Worm (Caenorhabditis elegans) whole organism, midembryonic: ENCODE data around the gene Y54G2A.77.
A peak's percentile ranks its signal among the peaks of the same experiment; 100 is the strongest.
"Not testable (repeated sequence)": the region's sequence is repeated elsewhere in the genome, so short reads cannot be mapped to it uniquely, and the experiment has no call there.

Experiments used
- T22C8.4 ChIP-seq: fragments of 200-800 bp; sonication (Bioruptor generic); IDR thresholded peaks from 2 replicates; pipeline ENCODE4 v1.3.6; 2022; ENCODE audit warnings: missing genetic modification characterization, missing compliant biosample characterization
- cog-1 ChIP-seq: sonication (generic microtip); optimal IDR thresholded peaks from 2 replicates; lab custom pipeline; 2016; ENCODE audit warnings: missing genetic modification characterization, missing compliant biosample characterization
- flt-1 ChIP-seq: fragments of 200-800 bp; sonication (Bioruptor generic); IDR thresholded peaks from 2 replicates; pipeline ENCODE4 v1.3.6; 2022; ENCODE audit warnings: missing genetic modification characterization, missing compliant biosample characterization
- klf-2 ChIP-seq: fragments of 200-800 bp; sonication (Bioruptor generic); conservative IDR thresholded peaks from 2 replicates; pipeline ENCODE4 v1.3.6; 2022; ENCODE audit warnings: missing genetic modification reagents, missing genetic modification characterization, missing compliant biosample characterization
- med-1 ChIP-seq: sonication (generic microtip); optimal IDR thresholded peaks from 2 replicates; lab custom pipeline; 2017; ENCODE audit warnings: missing genetic modification characterization, mild to moderate bottlenecking, missing compliant biosample characterization, antibody characterized with exemption, missing genetic modification reagents; ENCODE audit not compliant: insufficient read depth
- ref-1 ChIP-seq: fragments of 200-800 bp; sonication (Bioruptor generic); conservative IDR thresholded peaks from 2 replicates; pipeline ENCODE4 v1.3.6; 2022; ENCODE audit warnings: missing genetic modification reagents, missing genetic modification characterization, missing compliant biosample characterization
- tab-1 ChIP-seq: fragments of 200-800 bp; sonication (Bioruptor generic); IDR thresholded peaks from 2 replicates; pipeline ENCODE4 v1.3.6; 2022; ENCODE audit warnings: missing genetic modification characterization, missing compliant biosample characterization
- ztf-23 ChIP-seq: fragments of 200-800 bp; sonication (Bioruptor generic); IDR thresholded peaks from 2 replicates; pipeline ENCODE4 v1.3.6; 2022; ENCODE audit warnings: missing genetic modification reagents, missing genetic modification characterization, missing compliant biosample characterization
- ztf-29 ChIP-seq: fragments of 200-800 bp; sonication (Bioruptor generic); IDR thresholded peaks from 2 replicates; pipeline ENCODE4 v1.3.6; 2022; ENCODE audit warnings: missing genetic modification reagents, missing genetic modification characterization, missing compliant biosample characterization

The Y54G2A.77 gene

ce11 chrIV:2762380-2762779 is at the start of gene Y54G2A.77:
Gene Y54G2A.77, plus strand, starts transcription at chrIV:2762680.
- TF ChIP-seq ztf-29 (GFP tag; lab: Robert Waterston, UW) (no peak), ref-1 (GFP tag; lab: Robert Waterston, UW) (no peak), flt-1 (GFP tag; lab: Robert Waterston, UW) (no peak), med-1 (GFP tag; lab: Kevin White, UChicago) (no peak), klf-2 (no peak), ztf-23 (no peak), cog-1 (tag; lab: Kevin White, UChicago) (no peak), T22C8.4 (GFP tag; lab: Robert Waterston, UW) (no peak), tab-1 (GFP tag; lab: Robert Waterston, UW) (no peak)

ce11 chrIV:2712935-2713334 is 49.5 kb upstream of the Y54G2A.77 start, which contains the start of gene Y94H6A.12:
Gene Y94H6A.12, minus strand, starts transcription at chrIV:2713035.
- no peak for TF ChIP-seq ztf-23
- no peak for TF ChIP-seq T22C8.4 (GFP tag; lab: Robert Waterston, UW)
- no peak for TF ChIP-seq cog-1 (tag; lab: Kevin White, UChicago)
- no peak for TF ChIP-seq flt-1 (GFP tag; lab: Robert Waterston, UW)
- TF ChIP-seq ztf-29 (GFP tag; lab: Robert Waterston, UW) = no peak
- no peak for TF ChIP-seq klf-2
- no peak for TF ChIP-seq ref-1 (GFP tag; lab: Robert Waterston, UW)
- no peak for TF ChIP-seq med-1 (GFP tag; lab: Kevin White, UChicago)
- TF ChIP-seq tab-1 (GFP tag; lab: Robert Waterston, UW) = no peak

ce11 chrIV:2716474-2716873 is 46.0 kb upstream of the Y54G2A.77 start, which contains the start of gene Y94H6A.7:
Gene Y94H6A.7, minus strand, starts transcription at chrIV:2716574.
- peak; percentile 44; the same call in 1 of the 2 replicates for TF ChIP-seq T22C8.4 (GFP tag; lab: Robert Waterston, UW)

ce11 chrIV:2719734-2720133 is 42.7 kb upstream of the Y54G2A.77 start, which contains the start of gene ndua-12:
Gene ndua-12, minus strand, starts transcription at chrIV:2719834.
- TF ChIP-seq klf-2; ztf-23; ref-1 (GFP tag; lab: Robert Waterston, UW): not testable (repeated sequence)

ce11 chrIV:2725784-2726183 is 36.7 kb upstream of the Y54G2A.77 start, which contains the start of gene ubxn-2:
Gene ubxn-2, minus strand, starts transcription at chrIV:2725819.
- TF ChIP-seq ztf-29 (GFP tag; lab: Robert Waterston, UW) = no peak
- no peak for TF ChIP-seq med-1 (GFP tag; lab: Kevin White, UChicago)
- no peak for TF ChIP-seq cog-1 (tag; lab: Kevin White, UChicago)
- no peak for TF ChIP-seq klf-2
- no peak for TF ChIP-seq tab-1 (GFP tag; lab: Robert Waterston, UW)
- TF ChIP-seq flt-1 (GFP tag; lab: Robert Waterston, UW) = no peak
- TF ChIP-seq ref-1 (GFP tag; lab: Robert Waterston, UW) = no peak
- TF ChIP-seq ztf-23 = peak; percentile 61
- TF ChIP-seq T22C8.4 (GFP tag; lab: Robert Waterston, UW) = peak; percentile 30; the same call in 1 of the 2 replicates

ce11 chrIV:2729957-2730356 is 32.5 kb upstream of the Y54G2A.77 start, which contains the start of gene Y94H6A.2:
Gene Y94H6A.2, plus strand, starts transcription at chrIV:2730292.
- TF ChIP-seq ztf-23 (no peak), klf-2 (no peak), tab-1 (GFP tag; lab: Robert Waterston, UW) (no peak), flt-1 (GFP tag; lab: Robert Waterston, UW) (no peak)

ce11 chrIV:2734675-2735074 is 27.8 kb upstream of the Y54G2A.77 start:
- TF ChIP-seq ref-1 (GFP tag; lab: Robert Waterston, UW) (no peak), klf-2 (no peak), flt-1 (GFP tag; lab: Robert Waterston, UW) (no peak), ztf-29 (GFP tag; lab: Robert Waterston, UW) (no peak), ztf-23 (no peak), tab-1 (GFP tag; lab: Robert Waterston, UW) (no peak), cog-1 (tag; lab: Kevin White, UChicago) (no peak), med-1 (GFP tag; lab: Kevin White, UChicago) (no peak), T22C8.4 (GFP tag; lab: Robert Waterston, UW) (no peak)

- TF ChIP-seq med-1 (GFP tag; lab: Kevin White, UChicago) (no peak), T22C8.4 (GFP tag; lab: Robert Waterston, UW) (peak; percentile 64)
Observed at ce11 chrIV:2736575-2736974, 25.9 kb upstream of the Y54G2A.77 start.

ce11 chrIV:2738466-2738865 is 24.0 kb upstream of the Y54G2A.77 start:
- TF ChIP-seq ztf-29 (GFP tag; lab: Robert Waterston, UW) (no peak), med-1 (GFP tag; lab: Kevin White, UChicago) (no peak), klf-2 (no peak), flt-1 (GFP tag; lab: Robert Waterston, UW) (no peak), ztf-23 (no peak), cog-1 (tag; lab: Kevin White, UChicago) (no peak), ref-1 (GFP tag; lab: Robert Waterston, UW) (no peak), tab-1 (GFP tag; lab: Robert Waterston, UW) (no peak), T22C8.4 (GFP tag; lab: Robert Waterston, UW) (no peak)

- peak; percentile 89 for TF ChIP-seq ref-1 (GFP tag; lab: Robert Waterston, UW)
- TF ChIP-seq T22C8.4 (GFP tag; lab: Robert Waterston, UW) = peak; percentile 94
- TF ChIP-seq flt-1 (GFP tag; lab: Robert Waterston, UW) = peak; percentile 95
- peak; percentile 90 for TF ChIP-seq ztf-29 (GFP tag; lab: Robert Waterston, UW)
- peak; percentile 98 for TF ChIP-seq tab-1 (GFP tag; lab: Robert Waterston, UW)
- peak; percentile 95 for TF ChIP-seq klf-2
- TF ChIP-seq ztf-23 = peak; percentile 96
Observed at ce11 chrIV:2740035-2740434, 22.4 kb upstream of the Y54G2A.77 start.
